Worm (Caenorhabditis elegans) whole organism, midembryonic: ENCODE measurements around the gene hil-4.

Experiments used
- T22C8.4 ChIP-seq: fragments of 200-800 bp; sonication (Bioruptor generic); IDR thresholded peaks from 2 replicates; pipeline ENCODE4 v1.3.6; 2022; ENCODE audit warnings: missing genetic modification characterization, missing compliant biosample characterization
- cog-1 ChIP-seq: sonication (generic microtip); optimal IDR thresholded peaks from 2 replicates; lab custom pipeline; 2016; ENCODE audit warnings: missing genetic modification characterization, missing compliant biosample characterization
- flt-1 ChIP-seq: fragments of 200-800 bp; sonication (Bioruptor generic); IDR thresholded peaks from 2 replicates; pipeline ENCODE4 v1.3.6; 2022; ENCODE audit warnings: missing genetic modification characterization, missing compliant biosample characterization
- klf-2 ChIP-seq: fragments of 200-800 bp; sonication (Bioruptor generic); conservative IDR thresholded peaks from 2 replicates; pipeline ENCODE4 v1.3.6; 2022; ENCODE audit warnings: missing genetic modification reagents, missing genetic modification characterization, missing compliant biosample characterization
- med-1 ChIP-seq: sonication (generic microtip); optimal IDR thresholded peaks from 2 replicates; lab custom pipeline; 2017; ENCODE audit warnings: missing genetic modification characterization, mild to moderate bottlenecking, missing compliant biosample characterization, antibody characterized with exemption, missing genetic modification reagents; ENCODE audit not compliant: insufficient read depth
- ref-1 ChIP-seq: fragments of 200-800 bp; sonication (Bioruptor generic); conservative IDR thresholded peaks from 2 replicates; pipeline ENCODE4 v1.3.6; 2022; ENCODE audit warnings: missing genetic modification reagents, missing genetic modification characterization, missing compliant biosample characterization
- tab-1 ChIP-seq: fragments of 200-800 bp; sonication (Bioruptor generic); IDR thresholded peaks from 2 replicates; pipeline ENCODE4 v1.3.6; 2022; ENCODE audit warnings: missing genetic modification characterization, missing compliant biosample characterization
- ztf-23 ChIP-seq: fragments of 200-800 bp; sonication (Bioruptor generic); IDR thresholded peaks from 2 replicates; pipeline ENCODE4 v1.3.6; 2022; ENCODE audit warnings: missing genetic modification reagents, missing genetic modification characterization, missing compliant biosample characterization
- ztf-29 ChIP-seq: fragments of 200-800 bp; sonication (Bioruptor generic); IDR thresholded peaks from 2 replicates; pipeline ENCODE4 v1.3.6; 2022; ENCODE audit warnings: missing genetic modification reagents, missing genetic modification characterization, missing compliant biosample characterization

DNA sequence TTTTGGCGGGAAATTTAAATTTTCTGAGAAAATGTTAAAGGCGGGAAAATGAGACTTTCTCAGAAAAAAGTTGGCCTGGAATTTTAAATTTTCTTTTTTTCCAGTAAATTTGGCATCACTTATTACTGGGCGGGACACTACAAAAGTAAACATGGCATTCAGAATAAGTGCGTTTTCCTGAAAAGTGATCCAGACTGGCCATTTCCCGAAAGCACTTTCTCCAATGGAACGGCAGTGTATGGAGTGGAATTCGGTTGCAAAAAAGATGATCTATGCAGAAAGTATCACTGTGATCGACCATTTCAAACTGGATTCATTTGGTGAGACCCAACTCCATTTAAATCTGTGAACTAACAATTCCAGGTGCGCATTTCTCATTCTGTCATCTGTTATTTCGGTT, 33.7 kb downstream of the hil-4 start:
- TF ChIP-seq ztf-29 (GFP tag; lab: Robert Waterston, UW) (no peak), ztf-23 (GFP tag; lab: Robert Waterston, UW) (no peak), flt-1 (GFP tag; lab: Robert Waterston, UW) (no peak), T22C8.4 (GFP tag; lab: Robert Waterston, UW) (no peak), klf-2 (GFP tag; lab: Robert Waterston, UW) (no peak), ref-1 (no peak), med-1 (GFP tag; lab: Kevin White, UChicago) (no peak), tab-1 (GFP tag; lab: Robert Waterston, UW) (no peak), cog-1 (tag; lab: Kevin White, UChicago) (no peak)
